Worm (Caenorhabditis elegans) whole organism, young adult: ENCODE measurements around the gene mrp-5.

Experiments
- F39B2.1 ChIP-seq: fragments of 200-800 bp; sonication (Bioruptor generic); IDR thresholded peaks from 2 replicates; pipeline ENCODE4 v1.3.6; 2022; ENCODE audit warnings: missing genetic modification reagents, missing genetic modification characterization, missing compliant biosample characterization
- F55B11.4 ChIP-seq: sonication (generic microtip); optimal IDR thresholded peaks from 2 replicates; lab custom pipeline; 2016; ENCODE audit warnings: missing compliant biosample characterization, missing genetic modification characterization, borderline replicate concordance; ENCODE audit not compliant: insufficient read depth
- K11D2.4 ChIP-seq: fragments of 200-800 bp; sonication (Bioruptor generic); IDR thresholded peaks from 2 replicates; pipeline ENCODE4 v1.3.6; 2022; ENCODE audit warnings: missing genetic modification reagents, missing genetic modification characterization, missing compliant biosample characterization
- T26A5.8 ChIP-seq: sonication (generic microtip); optimal IDR thresholded peaks from 2 replicates; lab custom pipeline; 2016; ENCODE audit warnings: missing genetic modification characterization, missing compliant biosample characterization
- aptf-2 ChIP-seq: fragments of 200-800 bp; sonication (Bioruptor generic); conservative IDR thresholded peaks from 2 replicates; pipeline ENCODE4 v1.3.6; 2022; ENCODE audit warnings: missing genetic modification reagents, missing genetic modification characterization, missing compliant biosample characterization
- attf-5 ChIP-seq: fragments of 200-800 bp; sonication (Bioruptor generic); optimal IDR thresholded peaks from 2 replicates; lab custom pipeline; 2018; ENCODE audit warnings: mild to moderate bottlenecking, missing genetic modification characterization, missing compliant biosample characterization
- bed-1 ChIP-seq: fragments of 200-800 bp; sonication (Bioruptor generic); IDR thresholded peaks from 2 replicates; pipeline ENCODE4 v1.3.6; 2022; ENCODE audit warnings: missing genetic modification reagents, missing genetic modification characterization, missing compliant biosample characterization
- ccch-3 ChIP-seq: fragments of 200-800 bp; sonication (Bioruptor generic); optimal IDR thresholded peaks from 2 replicates; lab custom pipeline; 2018; ENCODE audit warnings: mild to moderate bottlenecking, missing genetic modification characterization, missing compliant biosample characterization
- cebp-1 ChIP-seq, 2 experiments: fragments of 200-800 bp in 1 of 2; sonication (Bioruptor generic) in 1 of 2; sonication (generic microtip) in 1 of 2; IDR thresholded peaks in 1 of 2; optimal IDR thresholded peaks in 1 of 2; 2 replicates each; pipeline versions ENCODE4 v1.3.6 to Lab custom; 2017 to 2022; ENCODE audit warnings: missing compliant biosample characterization in 2 of 2, missing genetic modification characterization in 2 of 2, mild to moderate bottlenecking in 1 of 2, missing genetic modification reagents in 1 of 2, moderate library complexity in 1 of 2
- cebp-2 ChIP-seq: fragments of 200-800 bp; sonication (Bioruptor generic); IDR thresholded peaks from 2 replicates; pipeline ENCODE4 v1.3.6; 2022; ENCODE audit warnings: missing genetic modification characterization, missing compliant biosample characterization
- ceh-27 ChIP-seq: fragments of 200-800 bp; sonication (Bioruptor generic); optimal IDR thresholded peaks from 2 replicates; lab custom pipeline; 2018; ENCODE audit warnings: mild to moderate bottlenecking, missing genetic modification characterization, moderate library complexity, missing compliant biosample characterization
- ceh-40 ChIP-seq: fragments of 200-800 bp; sonication (Bioruptor generic); IDR thresholded peaks from 2 replicates; pipeline ENCODE4 v1.3.6; 2022; ENCODE audit warnings: missing genetic modification characterization, missing compliant biosample characterization
- dox-1 ChIP-seq: fragments of 200-800 bp; sonication (Bioruptor generic); IDR thresholded peaks from 2 replicates; pipeline ENCODE4 v1.3.6; 2022; ENCODE audit warnings: missing genetic modification reagents, missing genetic modification characterization, missing compliant biosample characterization
- ekl-4 ChIP-seq: fragments of 200-800 bp; sonication (Bioruptor generic); IDR thresholded peaks from 2 replicates; pipeline ENCODE4 v1.3.6; 2022; ENCODE audit warnings: missing genetic modification reagents, missing genetic modification characterization, missing compliant biosample characterization
- ets-4 ChIP-seq: fragments of 200-800 bp; sonication (Bioruptor generic); optimal IDR thresholded peaks from 2 replicates; lab custom pipeline; 2018; ENCODE audit warnings: mild to moderate bottlenecking, missing genetic modification characterization, missing compliant biosample characterization
- fkh-3 ChIP-seq: sonication (generic microtip); optimal IDR thresholded peaks from 2 replicates; lab custom pipeline; 2016; ENCODE audit warnings: mild to moderate bottlenecking, missing genetic modification characterization, missing compliant biosample characterization
- gei-17 ChIP-seq: fragments of 200-800 bp; sonication (Bioruptor generic); optimal IDR thresholded peaks from 2 replicates; lab custom pipeline; 2018; ENCODE audit warnings: mild to moderate bottlenecking, missing genetic modification characterization, missing compliant biosample characterization
- hlh-26 ChIP-seq: fragments of 200-800 bp; sonication (Bioruptor generic); conservative IDR thresholded peaks from 2 replicates; pipeline ENCODE4 v1.3.6; 2022; ENCODE audit warnings: missing genetic modification reagents, missing genetic modification characterization, missing compliant biosample characterization
- hmg-1.2 ChIP-seq: fragments of 200-800 bp; sonication (Bioruptor generic); IDR thresholded peaks from 2 replicates; pipeline ENCODE4 v1.3.6; 2022; ENCODE audit warnings: missing genetic modification reagents, missing genetic modification characterization, missing compliant biosample characterization
- lag-1 ChIP-seq: fragments of 200-800 bp; sonication (Bioruptor generic); IDR thresholded peaks from 2 replicates; pipeline ENCODE4 v1.3.6; 2022; ENCODE audit warnings: missing genetic modification reagents, missing genetic modification characterization, missing compliant biosample characterization
- let-526 ChIP-seq: fragments of 200-800 bp; sonication (Bioruptor generic); IDR thresholded peaks from 2 replicates; pipeline ENCODE4 v1.3.6; 2022; ENCODE audit warnings: missing genetic modification reagents, missing genetic modification characterization, missing compliant biosample characterization
- let-607 ChIP-seq, 2 experiments: fragments of 200-800 bp in 1 of 2; sonication (Bioruptor generic) in 1 of 2; sonication (generic microtip) in 1 of 2; optimal IDR thresholded peaks; 2 replicates each; lab custom pipeline; 2016 to 2018; ENCODE audit warnings: mild to moderate bottlenecking in 2 of 2, missing compliant biosample characterization in 2 of 2, missing genetic modification characterization in 2 of 2, moderate library complexity in 2 of 2, missing genotype in 1 of 2
- lin-40 ChIP-seq: sonication (generic microtip); optimal IDR thresholded peaks from 2 replicates; lab custom pipeline; 2016; ENCODE audit warnings: missing genetic modification characterization, mild to moderate bottlenecking, missing compliant biosample characterization, missing genotype, missing genetic modification reagents
- lsy-27 ChIP-seq: sonication (generic microtip); optimal IDR thresholded peaks from 2 replicates; lab custom pipeline; 2017; ENCODE audit warnings: missing genetic modification characterization, mild to moderate bottlenecking, missing compliant biosample characterization, antibody characterized with exemption, missing genotype, borderline replicate concordance; ENCODE audit not compliant: insufficient read depth
- mcd-1 ChIP-seq: fragments of 200-800 bp; sonication (Bioruptor generic); IDR thresholded peaks from 2 replicates; pipeline ENCODE4 v1.3.6; 2022; ENCODE audit warnings: missing genetic modification reagents, missing genetic modification characterization, missing compliant biosample characterization
- nfyb-1 ChIP-seq: fragments of 200-800 bp; sonication (Bioruptor generic); IDR thresholded peaks from 2 replicates; pipeline ENCODE4 v1.3.6; 2022; ENCODE audit warnings: missing genetic modification reagents, missing genetic modification characterization, missing compliant biosample characterization
- nhr-120 ChIP-seq: fragments of 200-800 bp; sonication (Bioruptor generic); IDR thresholded peaks from 2 replicates; pipeline ENCODE4 v1.3.6; 2022; ENCODE audit warnings: missing genetic modification characterization, missing compliant biosample characterization
- nhr-80 ChIP-seq: sonication (generic microtip); optimal IDR thresholded peaks from 2 replicates; lab custom pipeline; 2016; ENCODE audit warnings: missing genetic modification characterization, missing compliant biosample characterization
- pbrm-1 ChIP-seq: fragments of 200-800 bp; sonication (Bioruptor generic); IDR thresholded peaks from 2 replicates; pipeline ENCODE4 v1.3.6; 2022; ENCODE audit warnings: missing genetic modification reagents, missing genetic modification characterization, missing compliant biosample characterization
- rpc-1 ChIP-seq, 2 experiments: fragments of 150-350 bp in 1 of 2; sonication (generic microtip) in 1 of 2; optimal IDR thresholded peaks; 2 replicates each; lab custom pipeline; 2014 to 2018; ENCODE audit warnings: missing biosample characterization in 1 of 2, missing genetic modification characterization in 1 of 2, missing genetic modification reagents in 1 of 2, missing genotype in 1 of 2
- snpc-1.1 ChIP-seq: sonication (generic microtip); optimal IDR thresholded peaks from 2 replicates; lab custom pipeline; 2017; ENCODE audit warnings: missing genetic modification characterization, mild to moderate bottlenecking, missing compliant biosample characterization, antibody characterized with exemption, moderate library complexity, missing genotype, missing genetic modification reagents; ENCODE audit not compliant: insufficient read depth
- snpc-4 ChIP-seq, 5 experiments: fragments of 150-350 bp in 1 of 5; sonication (generic microtip) in 4 of 5; optimal IDR thresholded peaks; 2 replicates each; lab custom pipeline; 2014 to 2018; ENCODE audit warnings: missing genetic modification characterization in 5 of 5, missing biosample characterization in 3 of 5, antibody characterized with exemption in 2 of 5, mild to moderate bottlenecking in 2 of 5, missing compliant biosample characterization in 2 of 5, missing genotype in 2 of 5, moderate library complexity in 2 of 5, missing genetic modification reagents in 1 of 5
- somi-1 ChIP-seq: fragments of 200-800 bp; sonication (Bioruptor generic); optimal IDR thresholded peaks from 2 replicates; lab custom pipeline; 2018; ENCODE audit warnings: mild to moderate bottlenecking, missing genetic modification characterization, missing compliant biosample characterization
- sptf-2 ChIP-seq: fragments of 200-800 bp; sonication (Bioruptor generic); optimal IDR thresholded peaks from 2 replicates; lab custom pipeline; 2018; ENCODE audit warnings: mild to moderate bottlenecking, missing genetic modification characterization, missing compliant biosample characterization
- tbx-9 ChIP-seq: sonication (generic microtip); optimal IDR thresholded peaks from 2 replicates; lab custom pipeline; 2016; ENCODE audit warnings: borderline replicate concordance, missing genetic modification characterization, inconsistent platforms, missing compliant biosample characterization
- unc-62 ChIP-seq: fragments of 150-350 bp; optimal IDR thresholded peaks from 2 replicates; lab custom pipeline; 2014; ENCODE audit warnings: missing biosample characterization, missing genetic modification reagents, missing genetic modification characterization
- ztf-22 ChIP-seq: fragments of 200-800 bp; sonication (Bioruptor generic); optimal IDR thresholded peaks from 2 replicates; lab custom pipeline; 2018; ENCODE audit warnings: mild to moderate bottlenecking, missing genetic modification characterization, moderate library complexity, missing compliant biosample characterization
- ztf-26 ChIP-seq: sonication (generic microtip); optimal IDR thresholded peaks from 2 replicates; lab custom pipeline; 2017; ENCODE audit warnings: missing genetic modification characterization, missing compliant biosample characterization
- ztf-28 ChIP-seq: fragments of 200-800 bp; sonication (Bioruptor generic); IDR thresholded peaks from 2 replicates; pipeline ENCODE4 v1.3.6; 2022; ENCODE audit warnings: missing genetic modification reagents, missing genetic modification characterization, missing compliant biosample characterization

mrp-5 gene

DNA sequence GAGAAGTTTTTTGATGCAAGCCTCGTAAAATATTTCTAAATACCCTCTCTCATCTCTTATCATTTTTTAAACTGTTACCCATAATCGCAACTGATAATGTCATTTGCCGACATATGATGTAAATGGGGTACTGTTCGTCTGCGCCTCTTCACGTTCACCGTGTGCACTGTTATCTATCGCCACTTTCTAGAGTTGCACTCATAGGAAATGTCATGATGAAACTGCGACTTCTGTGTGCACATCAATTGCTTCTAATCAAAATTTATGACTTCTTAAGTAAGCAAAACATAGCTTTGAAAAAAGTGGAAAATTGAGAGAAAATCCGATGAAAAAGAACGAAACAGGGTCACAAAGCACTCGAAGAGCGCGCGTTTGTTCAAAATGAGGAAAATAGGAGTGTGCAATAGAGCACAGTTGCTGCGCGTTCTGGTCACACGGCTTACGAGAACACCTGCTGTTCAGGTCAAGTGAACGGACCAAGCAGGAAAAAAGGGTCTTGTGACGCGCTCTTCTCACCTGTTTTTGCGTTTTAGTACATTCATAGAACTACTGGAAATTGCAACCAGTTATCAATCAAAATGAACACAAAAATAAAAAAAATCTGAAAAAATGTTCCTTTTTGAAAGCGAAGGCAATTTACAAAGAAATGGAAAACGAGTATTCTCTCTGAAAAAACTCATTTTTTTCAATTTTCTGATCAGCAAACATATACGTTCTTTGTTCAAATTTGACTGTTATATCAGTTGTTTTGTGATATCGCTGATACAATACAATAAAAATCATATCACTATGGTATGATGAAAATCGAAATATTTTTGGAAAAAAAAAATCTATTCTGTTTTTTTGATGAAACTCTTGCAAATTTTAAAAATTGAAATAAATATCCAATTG is 592 bp upstream of the mrp-5 start:
- TF ChIP-seq nhr-80 (peak; percentile 93), unc-62 (GFP tag; lab: Kevin White, UChicago) (peak; percentile 62), nfyb-1 (GFP tag; lab: Robert Waterston, UW) (0 out of 2 replicates have a peak, but pooled peaks have one; percentile 35), mcd-1 (GFP tag; lab: Robert Waterston, UW) (peak; percentile 75), sptf-2 (peak; percentile 31), ekl-4 (no peak), hmg-1.2 (GFP tag; lab: Robert Waterston, UW) (peak; percentile 58; the same call in 1 of the 2 replicates), attf-5 (peak; percentile 32), K11D2.4 (GFP tag; lab: Robert Waterston, UW) (0 out of 2 replicates have a peak, but pooled peaks have one; percentile 16), aptf-2 (GFP tag; lab: Robert Waterston, UW) (no peak), let-526 (GFP tag; lab: Robert Waterston, UW) (0 out of 2 replicates have a peak, but pooled peaks have one; percentile 38), nhr-120 (GFP tag; lab: Robert Waterston, UW) (no peak), ztf-22 (GFP tag; lab: Kevin White, UChicago) (peak; percentile 49), ceh-27 (GFP tag; lab: Kevin White, UChicago) (peak; percentile 36), snpc-4 (GFP tag; optimal IDR thresholded peaks at IDR 0.05; lab: Kevin White, UChicago) (no peak), snpc-4 (tag; optimal IDR thresholded peaks at IDR 0.05; lab: Kevin White, UChicago) (peak in 2 of 4 experiments; percentile 6 to 23), pbrm-1 (GFP tag; lab: Robert Waterston, UW) (no peak), cebp-2 (peak; percentile 76; the same call in 1 of the 2 replicates), let-607 (tag; optimal IDR thresholded peaks at IDR 0.05; lab: Kevin White, UChicago) (peak; percentile 47 to 51), rpc-1 (optimal IDR thresholded peaks at IDR 0.05; lab: Kevin White, UChicago) (no peak), rpc-1 (tag; optimal IDR thresholded peaks at IDR 0.05; lab: Kevin White, UChicago) (no peak), tbx-9 (no peak), somi-1 (GFP tag; lab: Kevin White, UChicago) (peak; percentile 12), ets-4 (peak; percentile 69), bed-1 (no peak), dox-1 (GFP tag; lab: Robert Waterston, UW) (peak; percentile 51), cebp-1 (GFP tag; IDR thresholded peaks at IDR 0.05; lab: Robert Waterston, UW) (no peak), cebp-1 (tag; optimal IDR thresholded peaks at IDR 0.05; lab: Kevin White, UChicago) (peak; percentile 59), F39B2.1 (GFP tag; lab: Robert Waterston, UW) (no peak), F55B11.4 (tag; lab: Kevin White, UChicago) (no peak)
- TF ChIP-seq, all 124 proteins: peak for 18

DNA sequence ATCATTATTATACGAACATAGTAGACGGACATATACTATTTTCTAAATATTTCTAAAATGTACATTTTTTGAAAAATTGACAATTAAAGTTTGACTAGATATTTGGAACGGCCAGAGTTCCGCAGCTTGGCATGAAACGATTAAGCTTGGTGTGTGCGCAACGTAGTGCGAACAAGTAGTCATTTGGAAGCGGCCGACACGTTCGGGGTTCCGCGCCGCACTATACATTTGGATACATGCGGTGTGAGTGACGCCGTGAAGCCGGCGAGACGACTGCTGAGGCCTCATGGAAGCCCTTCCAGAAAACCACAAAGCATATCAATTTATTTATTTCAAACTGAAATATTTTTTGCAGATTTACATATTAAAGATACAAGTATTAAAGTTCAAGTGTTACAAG is 7.9 kb downstream of the mrp-5 start:
- TF ChIP-seq hlh-26 (GFP tag; lab: Robert Waterston, UW) (no peak), snpc-1.1 (tag; lab: Kevin White, UChicago) (peak; percentile 56), F39B2.1 (GFP tag; lab: Robert Waterston, UW) (no peak), snpc-4 (GFP tag; optimal IDR thresholded peaks at IDR 0.05; lab: Kevin White, UChicago) (peak; percentile 44), snpc-4 (tag; optimal IDR thresholded peaks at IDR 0.05; lab: Kevin White, UChicago) (peak; percentile 62 to 94 (median 84)), hmg-1.2 (GFP tag; lab: Robert Waterston, UW) (peak; percentile 57; the same call in 1 of the 2 replicates), fkh-3 (peak; percentile 2), let-607 (tag; optimal IDR thresholded peaks at IDR 0.05; lab: Kevin White, UChicago) (peak in 1 of 2 experiments; percentile 5)

DNA sequence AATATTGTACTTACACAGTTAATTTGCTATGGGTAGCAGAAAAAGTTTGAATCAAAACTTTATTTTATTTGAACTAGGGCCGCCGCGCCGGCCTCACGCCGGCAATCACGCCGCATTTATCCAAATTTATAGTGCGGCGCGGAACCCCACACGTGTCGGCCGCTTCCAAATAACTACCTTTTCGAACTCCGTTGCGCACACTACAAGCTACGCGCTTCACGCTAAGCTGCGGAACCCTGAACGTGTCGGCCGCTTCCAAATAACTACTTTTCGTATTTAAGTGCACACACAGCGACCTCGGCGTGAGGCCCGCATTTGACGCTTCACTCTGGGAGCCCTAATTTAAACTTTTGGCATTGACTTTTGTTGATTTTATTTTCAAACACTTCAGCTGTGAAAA is 14.7 kb downstream of the mrp-5 start:
- no peak for TF ChIP-seq T26A5.8 (tag; lab: Kevin White, UChicago)
- TF ChIP-seq lsy-27: no peak
- no peak for TF ChIP-seq lag-1 (GFP tag; lab: Robert Waterston, UW)
- no peak for TF ChIP-seq somi-1 (GFP tag; lab: Kevin White, UChicago)
- no peak for TF ChIP-seq hmg-1.2 (GFP tag; lab: Robert Waterston, UW)
- peak; percentile 58 for TF ChIP-seq snpc-1.1 (tag; lab: Kevin White, UChicago)
- TF ChIP-seq nfyb-1 (GFP tag; lab: Robert Waterston, UW): no peak
- TF ChIP-seq snpc-4 (GFP tag; optimal IDR thresholded peaks at IDR 0.05; lab: Kevin White, UChicago): peak; percentile 12
- TF ChIP-seq snpc-4 (tag; optimal IDR thresholded peaks at IDR 0.05; lab: Kevin White, UChicago): peak in 2 of 4 experiments; percentile 77 to 88
- TF ChIP-seq ceh-40 (GFP tag; lab: Robert Waterston, UW): no peak
- no peak for TF ChIP-seq ccch-3
- TF ChIP-seq gei-17 (GFP tag; lab: Kevin White, UChicago): no peak
- TF ChIP-seq ztf-26 (tag; lab: Kevin White, UChicago): no peak
- TF ChIP-seq K11D2.4 (GFP tag; lab: Robert Waterston, UW): no peak
- TF ChIP-seq ztf-28: no peak
- no peak for TF ChIP-seq lin-40 (tag; lab: Kevin White, UChicago)
